Worm (Caenorhabditis elegans): ENCODE measurements around the gene srw-22.

The srw-22 gene

DNA sequence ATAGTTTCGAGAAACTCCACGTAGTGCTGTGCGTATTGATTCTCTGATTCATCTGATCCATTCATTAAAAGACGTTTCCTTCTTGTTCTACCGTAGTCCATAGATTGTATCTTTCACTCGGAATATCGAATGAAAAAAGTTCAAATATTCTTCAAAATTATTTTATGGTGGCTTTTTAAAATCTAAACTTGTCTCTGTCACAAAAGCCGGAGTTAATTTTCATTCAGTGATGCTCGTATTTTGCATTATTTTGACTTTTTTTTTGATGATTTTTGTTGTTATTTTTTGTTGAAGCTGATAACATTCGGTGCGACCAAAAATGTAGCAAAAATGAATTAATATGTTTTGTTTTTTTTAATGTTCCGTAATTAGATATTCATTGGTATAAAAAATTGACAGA lies 32.7 kb upstream of the srw-22 start, which contains the start of gene nhr-164:
Gene nhr-164, minus strand, starts transcription at position 101 of the 400 bp plus-strand sequence.
- TF ChIP-seq che-1 (tag; optimal IDR thresholded peaks at IDR 0.05) = no peak
- no peak for TF ChIP-seq ceh-18 (tag; optimal IDR thresholded peaks at IDR 0.05)
- no peak for TF ChIP-seq pha-2 (tag; optimal IDR thresholded peaks at IDR 0.05)
- no peak for TF ChIP-seq ceh-2 (tag; optimal IDR thresholded peaks at IDR 0.05)
- no peak for TF ChIP-seq ceh-24 (tag; optimal IDR thresholded peaks at IDR 0.05)
- no peak for TF ChIP-seq eyg-1 (tag; optimal IDR thresholded peaks at IDR 0.05)
- no peak for TF ChIP-seq ceh-19 (GFP tag; optimal IDR thresholded peaks at IDR 0.05)

DNA sequence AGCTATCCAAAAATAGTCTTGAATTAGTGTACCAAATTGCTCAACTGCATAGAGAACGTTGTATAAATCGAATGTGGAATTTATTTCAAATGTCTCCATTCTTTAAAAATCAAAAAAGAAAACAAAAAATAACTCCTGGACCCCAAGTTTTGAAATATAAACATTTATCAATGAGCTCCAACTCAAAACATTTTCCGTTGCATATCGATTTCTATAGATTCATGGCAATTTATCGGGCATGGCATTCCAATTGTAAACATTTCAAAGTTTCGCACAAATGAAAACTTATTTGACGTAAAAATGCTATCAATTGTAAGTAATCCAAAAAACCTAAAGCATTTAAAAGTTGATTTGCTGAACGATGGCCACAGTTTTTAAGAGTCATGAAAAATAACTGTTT lies 29.9 kb upstream of the srw-22 start, which contains the start of gene srw-12:
Gene srw-12, minus strand, starts transcription at position 101 of the 400 bp plus-strand sequence.
- TF ChIP-seq syd-9 (tag; optimal IDR thresholded peaks at IDR 0.05) (no peak), lin-11 (tag; optimal IDR thresholded peaks at IDR 0.05) (no peak), zip-5 (tag; optimal IDR thresholded peaks at IDR 0.05) (no peak), ztf-16 (tag; optimal IDR thresholded peaks at IDR 0.05) (no peak), hlh-13 (GFP tag; optimal IDR thresholded peaks at IDR 0.05) (no peak), unc-86 (tag; optimal IDR thresholded peaks at IDR 0.05) (no peak), ceh-19 (GFP tag; optimal IDR thresholded peaks at IDR 0.05) (no peak), sox-4 (tag; optimal IDR thresholded peaks at IDR 0.05) (no peak), pha-2 (tag; optimal IDR thresholded peaks at IDR 0.05) (no peak), unc-42 (tag; optimal IDR thresholded peaks at IDR 0.05) (no peak), npax-4 (tag; optimal IDR thresholded peaks at IDR 0.05) (no peak), rnt-1 (tag; optimal IDR thresholded peaks at IDR 0.05) (no peak), hlh-30 (tag; optimal IDR thresholded peaks at IDR 0.05; ENCODE audit: insufficient read depth) (no peak), Y22D7AL.16 (tag; optimal IDR thresholded peaks at IDR 0.05) (no peak), ets-4 (tag; optimal IDR thresholded peaks at IDR 0.05) (no peak)

DNA sequence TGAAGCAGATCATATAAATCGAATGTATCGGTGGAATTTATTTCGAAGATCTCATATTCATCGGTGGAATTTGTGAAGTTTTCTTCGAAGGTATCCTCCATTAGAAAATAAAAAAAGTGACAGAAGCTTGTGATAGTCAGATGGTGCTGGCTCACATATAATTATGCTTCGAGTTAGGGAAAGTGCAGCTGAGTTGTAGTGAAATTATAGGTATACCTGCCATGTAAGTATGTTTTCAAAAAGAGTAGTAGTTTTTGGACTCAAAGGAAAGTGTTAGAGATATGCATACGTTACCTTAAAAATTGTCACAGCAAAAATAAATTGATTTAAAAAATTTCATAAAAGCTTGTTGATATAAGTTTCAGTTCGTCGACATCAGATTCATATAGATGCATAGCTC lies 28.2 kb upstream of the srw-22 start, which contains the start of gene srw-11:
Gene srw-11, minus strand, starts transcription at position 101 of the 400 bp plus-strand sequence.
- TF ChIP-seq F13H6.1 (tag; optimal IDR thresholded peaks at IDR 0.05) (no peak), ama-1 (optimal IDR thresholded peaks at IDR 0.05) (no peak), pag-3 (tag; optimal IDR thresholded peaks at IDR 0.05; ENCODE audit: borderline replicate concordance) (no peak), Y22D7AL.16 (tag; optimal IDR thresholded peaks at IDR 0.05) (no peak), dmd-4 (tag; optimal IDR thresholded peaks at IDR 0.05; ENCODE audit: borderline replicate concordance) (no peak), ceh-14 (tag; optimal IDR thresholded peaks at IDR 0.05) (no peak), C08G9.2 (tag; optimal IDR thresholded peaks at IDR 0.05) (no peak), rnt-1 (tag; optimal IDR thresholded peaks at IDR 0.05) (no peak), ceh-45 (GFP tag; IDR thresholded peaks at IDR 0.05) (no peak), unc-55 (GFP tag; optimal IDR thresholded peaks at IDR 0.05) (no peak)

DNA sequence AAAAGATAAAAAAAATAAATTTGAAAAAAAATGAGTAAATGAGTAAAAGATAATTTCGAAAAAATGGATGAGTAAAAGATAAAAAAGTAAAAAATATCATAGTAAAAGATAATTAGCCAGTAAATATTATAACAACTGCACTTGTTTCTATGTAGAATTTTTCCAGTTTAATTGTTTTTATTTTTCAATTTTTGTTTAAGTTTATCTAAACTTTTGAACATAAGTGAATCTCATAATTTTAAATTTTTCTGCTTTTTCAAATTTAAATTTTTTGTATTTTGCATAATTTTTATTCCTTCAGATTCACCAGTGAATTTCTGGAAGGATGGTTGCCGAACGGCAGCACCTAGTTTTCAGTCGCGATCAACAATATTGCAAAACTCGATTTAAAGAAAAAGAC lies 27.1 kb upstream of the srw-22 start, which contains the start of gene chil-12:
Gene chil-12, plus strand, starts transcription at position 301 of the 400 bp plus-strand sequence.
- TF ChIP-seq ceh-19 (GFP tag; optimal IDR thresholded peaks at IDR 0.05) (no peak), dmd-4 (tag; optimal IDR thresholded peaks at IDR 0.05; ENCODE audit: borderline replicate concordance) (no peak), syd-9 (tag; optimal IDR thresholded peaks at IDR 0.05) (no peak), unc-3 (GFP tag; conservative IDR thresholded peaks at IDR 0.05) (no peak), unc-3 (tag; optimal IDR thresholded peaks at IDR 0.05) (no peak)

DNA sequence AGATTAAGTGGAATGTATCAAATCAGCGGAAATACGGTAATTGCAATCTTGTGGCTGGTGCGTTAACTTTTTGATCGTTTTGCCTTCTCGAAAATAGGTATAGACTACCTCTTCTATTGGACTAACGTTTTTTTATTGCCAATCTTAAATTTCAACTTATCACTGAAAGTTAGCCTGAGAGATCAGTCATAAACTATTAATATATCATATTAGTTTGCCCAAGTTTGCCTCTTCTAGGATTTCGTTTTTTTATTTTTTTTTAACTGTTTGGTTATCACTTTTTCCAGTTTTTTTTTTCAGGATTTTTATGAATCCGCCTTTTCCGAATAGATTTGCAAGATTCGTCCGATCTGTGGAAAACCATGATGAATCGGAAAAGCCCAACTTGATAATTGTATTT lies 23.9 kb upstream of the srw-22 start, which contains the start of gene kin-30:
Gene kin-30, plus strand, starts transcription at position 301 of the 400 bp plus-strand sequence.
- TF ChIP-seq unc-42 (tag; optimal IDR thresholded peaks at IDR 0.05) = no peak
- TF ChIP-seq pqm-1 (tag; optimal IDR thresholded peaks at IDR 0.05) = no peak
- no peak for TF ChIP-seq sdc-2 (tag; optimal IDR thresholded peaks at IDR 0.05)
- TF ChIP-seq pat-9 (tag; optimal IDR thresholded peaks at IDR 0.05) = no peak
- no peak for TF ChIP-seq ref-2 (tag; optimal IDR thresholded peaks at IDR 0.05)
- TF ChIP-seq unc-86 (tag; optimal IDR thresholded peaks at IDR 0.05) = no peak
- no peak for TF ChIP-seq rnt-1 (tag; optimal IDR thresholded peaks at IDR 0.05)
- TF ChIP-seq ceh-31 (tag; optimal IDR thresholded peaks at IDR 0.05) = no peak

All from whole organism, late embryonic.